Fruit fly (Drosophila melanogaster) whole organism, embryonic: ENCODE results near the gene CG42366.
A peak's percentile ranks its signal among the peaks of the same experiment; 100 is the strongest.

Experiments used
- Bgb ChIP-seq: fragments of 200-800 bp; sonication (Bioruptor generic); IDR thresholded peaks from 2 replicates; pipeline ENCODE4 v1.3.6; 2022; ENCODE audit warnings: missing biosample characterization, missing genetic modification characterization; ENCODE audit not compliant: partially characterized antibody
- Bteb2 ChIP-seq: fragments of 200-800 bp; sonication (Bioruptor generic); optimal IDR thresholded peaks from 2 replicates; lab custom pipeline; 2016; ENCODE audit warnings: missing biosample characterization, missing genetic modification characterization
- CG10147 ChIP-seq: fragments of 200-800 bp; sonication (Bioruptor generic); optimal IDR thresholded peaks from 2 replicates; lab custom pipeline; 2019; ENCODE audit warnings: missing biosample characterization, mild to moderate bottlenecking, missing genetic modification characterization, moderate library complexity
- CG10431 ChIP-seq: fragments of 200-800 bp; sonication (Bioruptor generic); optimal IDR thresholded peaks from 3 replicates; lab custom pipeline; 2018; ENCODE audit warnings: missing biosample characterization, mild to moderate bottlenecking, missing genetic modification characterization
- CG12659 ChIP-seq: fragments of 200-800 bp; sonication (Bioruptor generic); optimal IDR thresholded peaks from 3 replicates; lab custom pipeline; 2017; ENCODE audit warnings: mild to moderate bottlenecking, missing biosample characterization, missing genetic modification reagents, missing genetic modification characterization
- CG13296 ChIP-seq: fragments of 200-800 bp; sonication (Bioruptor generic); optimal IDR thresholded peaks from 3 replicates; lab custom pipeline; 2018; ENCODE audit warnings: missing biosample characterization, mild to moderate bottlenecking, missing genetic modification characterization
- CG14710 ChIP-seq: fragments of 200-800 bp; sonication (Bioruptor generic); optimal IDR thresholded peaks from 3 replicates; lab custom pipeline; 2019; ENCODE audit warnings: missing biosample characterization, mild to moderate bottlenecking, missing genetic modification characterization, moderate library complexity
- CG15011 ChIP-seq: fragments of 200-800 bp; sonication (Bioruptor generic); optimal IDR thresholded peaks from 3 replicates; lab custom pipeline; 2018; ENCODE audit warnings: missing biosample characterization, mild to moderate bottlenecking, missing genetic modification characterization
- CG16779 ChIP-seq: fragments of 200-800 bp; sonication (Bioruptor generic); IDR thresholded peaks from 2 replicates; pipeline ENCODE4 v1.3.6; 2022; ENCODE audit warnings: missing biosample characterization, missing genetic modification characterization
- CG2116 ChIP-seq: fragments of 200-800 bp; sonication (Bioruptor generic); optimal IDR thresholded peaks from 3 replicates; lab custom pipeline; 2018; ENCODE audit warnings: missing biosample characterization, mild to moderate bottlenecking, missing genetic modification characterization
- CG30403 ChIP-seq: fragments of 200-800 bp; sonication (Bioruptor generic); optimal IDR thresholded peaks from 3 replicates; lab custom pipeline; 2016; ENCODE audit warnings: missing biosample characterization, missing genetic modification characterization
- CG4282 ChIP-seq: fragments of 200-800 bp; sonication (Bioruptor generic); optimal IDR thresholded peaks from 2 replicates; lab custom pipeline; 2016; ENCODE audit warnings: missing biosample characterization, missing genetic modification characterization
- CG4617 ChIP-seq: fragments of 200-800 bp; sonication (Bioruptor generic); optimal IDR thresholded peaks from 3 replicates; lab custom pipeline; 2016; ENCODE audit warnings: missing biosample characterization, missing genetic modification characterization, borderline replicate concordance
- CG7556 ChIP-seq: fragments of 200-800 bp; sonication (Bioruptor generic); optimal IDR thresholded peaks from 2 replicates; lab custom pipeline; 2017; ENCODE audit warnings: missing biosample characterization, mild to moderate bottlenecking, missing genetic modification characterization
- CG8388 ChIP-seq: fragments of 200-800 bp; sonication (Bioruptor generic); optimal IDR thresholded peaks from 2 replicates; lab custom pipeline; 2019; ENCODE audit warnings: missing biosample characterization, mild to moderate bottlenecking, missing genetic modification characterization, moderate library complexity
- CG9437 ChIP-seq: fragments of 200-800 bp; sonication (Bioruptor generic); optimal IDR thresholded peaks from 2 replicates; lab custom pipeline; 2018; ENCODE audit warnings: missing biosample characterization, mild to moderate bottlenecking, missing genetic modification characterization
- D19A ChIP-seq: fragments of 200-800 bp; optimal IDR thresholded peaks from 3 replicates; lab custom pipeline; 2019; ENCODE audit warnings: missing biosample characterization, mild to moderate bottlenecking, missing genetic modification characterization, moderate library complexity
- Deaf1 ChIP-seq: fragments of 200-800 bp; optimal IDR thresholded peaks from 3 replicates; lab custom pipeline; 2019; ENCODE audit warnings: missing biosample characterization, mild to moderate bottlenecking, missing genetic modification characterization, moderate library complexity
- Dref ChIP-seq: fragments of 200-800 bp; sonication (Bioruptor generic); IDR thresholded peaks from 2 replicates; pipeline ENCODE4 v1.3.6; 2022; ENCODE audit warnings: missing biosample characterization, missing genetic modification characterization
- Fer1 ChIP-seq: fragments of 200-800 bp; sonication (Bioruptor generic); optimal IDR thresholded peaks from 2 replicates; lab custom pipeline; 2017; ENCODE audit warnings: missing biosample characterization, mild to moderate bottlenecking, missing genetic modification characterization
- Fer3 ChIP-seq: fragments of 200-800 bp; sonication (Bioruptor generic); optimal IDR thresholded peaks from 2 replicates; lab custom pipeline; 2018; ENCODE audit warnings: missing biosample characterization, mild to moderate bottlenecking, missing genetic modification characterization, moderate library complexity
- Hr3 ChIP-seq: fragments of 200-800 bp; sonication (Bioruptor generic); optimal IDR thresholded peaks from 3 replicates; lab custom pipeline; 2016; ENCODE audit warnings: missing biosample characterization, missing genetic modification characterization
- Hr51 ChIP-seq, 2 experiments: fragments of 200-800 bp; sonication (Bioruptor generic); optimal IDR thresholded peaks; 2 replicates in 1 of 2; 3 replicates in 1 of 2; lab custom pipeline; 2016 to 2018; ENCODE audit warnings: missing biosample characterization in 2 of 2, missing genetic modification characterization in 2 of 2, mild to moderate bottlenecking in 1 of 2, moderate library complexity in 1 of 2
- MBD-R2 ChIP-seq: fragments of 200-800 bp; sonication (Bioruptor generic); IDR thresholded peaks from 2 replicates; pipeline ENCODE4 v1.3.6; 2022; ENCODE audit warnings: missing biosample characterization, missing genetic modification characterization
- Neu2 ChIP-seq: fragments of 200-800 bp; sonication (Bioruptor generic); optimal IDR thresholded peaks from 3 replicates; lab custom pipeline; 2016; ENCODE audit warnings: missing biosample characterization, missing genetic modification characterization, borderline replicate concordance
- Nf-YC ChIP-seq: fragments of 200-800 bp; optimal IDR thresholded peaks from 3 replicates; lab custom pipeline; 2019; ENCODE audit warnings: missing biosample characterization, mild to moderate bottlenecking, missing genetic modification characterization, moderate library complexity
- Rfx ChIP-seq: fragments of 200-800 bp; sonication (Bioruptor generic); IDR thresholded peaks from 2 replicates; pipeline ENCODE4 v1.3.6; 2022; ENCODE audit warnings: missing biosample characterization, missing genetic modification characterization
- Sry-β ChIP-seq: fragments of 200-800 bp; sonication (Bioruptor generic); optimal IDR thresholded peaks from 2 replicates; lab custom pipeline; 2018; ENCODE audit warnings: missing biosample characterization, mild to moderate bottlenecking, missing genetic modification characterization, moderate library complexity
- Tbp ChIP-seq: fragments of >200 bp; optimal IDR thresholded peaks from 2 replicates; lab custom pipeline; 2018; ENCODE audit warnings: missing biosample characterization, missing genetic modification characterization
- YL-1 ChIP-seq: fragments of 200-800 bp; sonication (Bioruptor generic); optimal IDR thresholded peaks from 3 replicates; lab custom pipeline; 2017; ENCODE audit warnings: missing biosample characterization, mild to moderate bottlenecking, missing genetic modification characterization
- aop ChIP-seq: fragments of 200-800 bp; sonication (Bioruptor generic); IDR thresholded peaks from 2 replicates; pipeline ENCODE4 v1.3.6; 2022; ENCODE audit warnings: missing biosample characterization, missing genetic modification characterization
- chm ChIP-seq: fragments of 200-800 bp; sonication (Bioruptor generic); IDR thresholded peaks from 2 replicates; pipeline ENCODE4 v1.3.6; 2022; ENCODE audit warnings: missing biosample characterization, missing genetic modification characterization
- dati ChIP-seq: fragments of 200-800 bp; sonication (Bioruptor generic); IDR thresholded peaks from 2 replicates; pipeline ENCODE4 v1.3.6; 2022; ENCODE audit warnings: missing biosample characterization, missing genetic modification characterization
- dpn ChIP-seq, 2 experiments: fragments of 200-800 bp; sonication (Bioruptor generic); optimal IDR thresholded peaks; 3 replicates each; lab custom pipeline; 2016; ENCODE audit warnings: missing biosample characterization in 2 of 2, missing genetic modification characterization in 2 of 2
- emc ChIP-seq: fragments of 200-800 bp; sonication (Bioruptor generic); optimal IDR thresholded peaks from 2 replicates; lab custom pipeline; 2016; ENCODE audit warnings: missing biosample characterization, missing genetic modification characterization
- ems ChIP-seq: fragments of 200-800 bp; sonication (Bioruptor generic); optimal IDR thresholded peaks from 3 replicates; lab custom pipeline; 2016; ENCODE audit warnings: missing biosample characterization, missing genetic modification characterization
- esg ChIP-seq: fragments of 200-800 bp; sonication (Bioruptor generic); conservative IDR thresholded peaks from 2 replicates; pipeline ENCODE4 v1.3.6; 2022; ENCODE audit warnings: missing biosample characterization, missing genetic modification characterization
- fd102C ChIP-seq: fragments of 200-800 bp; sonication (Bioruptor generic); optimal IDR thresholded peaks from 2 replicates; lab custom pipeline; 2018; ENCODE audit warnings: missing biosample characterization, mild to moderate bottlenecking, missing genetic modification characterization, moderate library complexity
- gce ChIP-seq: fragments of 200-800 bp; sonication (Bioruptor generic); IDR thresholded peaks from 3 replicates; pipeline ENCODE4 v1.3.6; 2022; ENCODE audit warnings: missing biosample characterization, missing genetic modification characterization
- gfzf ChIP-seq: fragments of 200-800 bp; sonication (Bioruptor generic); optimal IDR thresholded peaks from 2 replicates; lab custom pipeline; 2016; ENCODE audit warnings: missing biosample characterization, mild to moderate bottlenecking, missing genetic modification characterization, moderate library complexity
- gsb-n ChIP-seq: fragments of 200-800 bp; sonication (Bioruptor generic); optimal IDR thresholded peaks from 3 replicates; lab custom pipeline; 2018; ENCODE audit warnings: missing biosample characterization, mild to moderate bottlenecking, missing genetic modification characterization
- knrl ChIP-seq: fragments of 200-800 bp; sonication (Bioruptor generic); IDR thresholded peaks from 3 replicates; pipeline ENCODE4 v1.3.6; 2022; ENCODE audit warnings: missing biosample characterization, missing genetic modification characterization; ENCODE audit not compliant: partially characterized antibody
- lab ChIP-seq: fragments of 200-800 bp; sonication (Bioruptor generic); optimal IDR thresholded peaks from 3 replicates; lab custom pipeline; 2017; ENCODE audit warnings: missing biosample characterization, missing genetic modification characterization, mild to moderate bottlenecking, moderate library complexity, missing genetic modification reagents
- otp ChIP-seq: fragments of 200-800 bp; sonication (Bioruptor generic); IDR thresholded peaks from 3 replicates; pipeline ENCODE4, ENCODE4 v1.3.6; 2022; ENCODE audit warnings: missing biosample characterization, missing genetic modification characterization
- pzg ChIP-seq: fragments of 200-800 bp; sonication (Bioruptor generic); optimal IDR thresholded peaks from 3 replicates; lab custom pipeline; 2018; ENCODE audit warnings: missing biosample characterization, mild to moderate bottlenecking, missing genetic modification characterization, moderate library complexity
- ro ChIP-seq: fragments of 200-800 bp; sonication (Bioruptor generic); IDR thresholded peaks from 2 replicates; pipeline ENCODE4 v1.3.6; 2022; ENCODE audit warnings: missing biosample characterization, missing genetic modification characterization
- salm ChIP-seq: fragments of 200-800 bp; sonication (Bioruptor generic); optimal IDR thresholded peaks from 2 replicates; lab custom pipeline; 2018; ENCODE audit warnings: missing biosample characterization, mild to moderate bottlenecking, missing genetic modification characterization
- sna ChIP-seq: fragments of 200-800 bp; sonication (Bioruptor generic); IDR thresholded peaks from 2 replicates; pipeline ENCODE4 v1.3.6; 2022; ENCODE audit warnings: missing biosample characterization, missing genetic modification characterization; ENCODE audit not compliant: partially characterized antibody
- trem ChIP-seq: fragments of 200-800 bp; optimal IDR thresholded peaks from 3 replicates; lab custom pipeline; 2019; ENCODE audit warnings: missing biosample characterization, mild to moderate bottlenecking, missing genetic modification characterization, moderate library complexity
- usp ChIP-seq: fragments of >200 bp; optimal IDR thresholded peaks from 2 replicates; lab custom pipeline; 2017; ENCODE audit warnings: missing biosample characterization, missing genetic modification characterization
- vvl ChIP-seq: fragments of 200-800 bp; sonication (Bioruptor generic); IDR thresholded peaks from 2 replicates; pipeline ENCODE4 v1.3.6; 2022; ENCODE audit warnings: missing biosample characterization, missing genetic modification characterization

Gene CG42366

DNA sequence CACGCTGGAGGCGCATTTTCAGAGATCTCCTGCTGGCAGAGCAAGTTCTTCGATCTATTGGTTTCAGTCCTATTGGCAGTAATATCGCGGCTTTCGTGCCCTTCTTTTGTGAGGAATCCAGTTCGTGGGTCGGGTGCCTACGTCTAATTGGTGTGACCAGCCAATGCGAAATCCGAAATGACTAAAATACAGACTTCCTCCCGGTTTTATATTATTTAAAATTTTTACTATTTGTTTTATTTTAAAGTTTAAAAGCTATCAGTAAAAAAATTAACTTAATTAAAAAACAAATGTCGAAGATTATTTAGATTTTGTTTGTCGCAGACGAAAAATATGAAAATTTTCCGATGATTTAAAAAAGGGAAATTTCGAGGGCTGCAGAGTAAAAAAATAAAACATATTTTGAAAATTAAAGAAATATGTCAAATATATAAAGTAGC, 38.7 kb downstream of the CG42366 start, which contains the start of gene CG5850 (continued):
- TF ChIP-seq Rfx, result no peak
- no peak for TF ChIP-seq vvl (GFP tag; lab: Robert Waterston, UW)
- TF ChIP-seq ems (GFP tag; lab: Kevin White, UChicago), result no peak
- TF ChIP-seq CG16779 (GFP tag; lab: Robert Waterston, UW), result no peak
- TF ChIP-seq CG4617 (GFP tag; lab: Kevin White, UChicago), result peak; percentile 60
- TF ChIP-seq Fer1 (GFP tag; lab: Kevin White, UChicago), result peak; percentile 34
- peak; percentile 7 for TF ChIP-seq Nf-YC (tag; lab: Kevin White, UChicago)
- peak; percentile 4 for TF ChIP-seq CG8388
- 0 out of 2 replicates have a peak, but pooled peaks have one; percentile 33 for TF ChIP-seq sna (GFP tag; lab: Robert Waterston, UW)
- no peak for TF ChIP-seq Dref (GFP tag; lab: Robert Waterston, UW)
- TF ChIP-seq D19A (tag; lab: Kevin White, UChicago), result peak; percentile 38
- TF ChIP-seq aop (GFP tag; lab: Robert Waterston, UW), result no peak
- TF ChIP-seq fd102C (GFP tag; lab: Kevin White, UChicago), result no peak
- TF ChIP-seq chm (GFP tag; lab: Robert Waterston, UW), result no peak
- TF ChIP-seq salm, result no peak
- TF ChIP-seq CG13296 (GFP tag; lab: Kevin White, UChicago), result peak; percentile 41
- TF ChIP-seq esg (GFP tag; lab: Robert Waterston, UW), result no peak
- TF ChIP-seq CG7556, result no peak
- peak in 1 of 2 experiments; percentile 7 for TF ChIP-seq Hr51 (GFP tag; optimal IDR thresholded peaks at IDR 0.05; lab: Kevin White, UChicago)
- TF ChIP-seq CG10147 (GFP tag; lab: Kevin White, UChicago), result peak; percentile 15
- TF ChIP-seq YL-1 (GFP tag; lab: Kevin White, UChicago), result peak; percentile 77
- TF ChIP-seq CG30403 (GFP tag; lab: Kevin White, UChicago), result peak; percentile 14
- peak; percentile 30 for TF ChIP-seq CG9437 (GFP tag; lab: Kevin White, UChicago)
- TF ChIP-seq CG10431, result peak; percentile 20
- TF ChIP-seq knrl (GFP tag; lab: Robert Waterston, UW), result no peak
- TF ChIP-seq Tbp, result no peak
- TF ChIP-seq CG15011 (GFP tag; lab: Kevin White, UChicago), result no peak
- no peak for TF ChIP-seq emc (GFP tag; lab: Kevin White, UChicago)
- no peak for TF ChIP-seq CG4282 (GFP tag; lab: Kevin White, UChicago)
- no peak for TF ChIP-seq otp (GFP tag; lab: Robert Waterston, UW)
- TF ChIP-seq Bteb2, result no peak
- TF ChIP-seq CG12659 (GFP tag; lab: Kevin White, UChicago), result peak; percentile 51
- TF ChIP-seq usp (GFP tag; lab: Kevin White, UChicago), result no peak
- no peak for TF ChIP-seq ro
- peak; percentile 58 for TF ChIP-seq gfzf (GFP tag; lab: Kevin White, UChicago)
- peak; percentile 43 for TF ChIP-seq Deaf1 (tag; lab: Kevin White, UChicago)
- TF ChIP-seq Sry-β (GFP tag; lab: Kevin White, UChicago), result no peak
- TF ChIP-seq trem (tag; lab: Kevin White, UChicago), result peak; percentile 56
- peak; percentile 52 for TF ChIP-seq MBD-R2 (GFP tag; lab: Robert Waterston, UW)
- TF ChIP-seq CG2116 (GFP tag; lab: Kevin White, UChicago), result peak; percentile 27
- no peak for TF ChIP-seq dpn (GFP tag; optimal IDR thresholded peaks at IDR 0.05; lab: Kevin White, UChicago)
- TF ChIP-seq Hr3, result no peak
- TF ChIP-seq CG14710 (tag; lab: Kevin White, UChicago), result peak; percentile 63
- TF ChIP-seq Bgb (GFP tag; lab: Robert Waterston, UW), result no peak
- TF ChIP-seq Neu2, result no peak
- no peak for TF ChIP-seq gsb-n (tag; lab: Kevin White, UChicago)
- TF ChIP-seq gce, result no peak
- no peak for TF ChIP-seq dati (GFP tag; lab: Robert Waterston, UW)
- peak; percentile 29 for TF ChIP-seq pzg (GFP tag; lab: Kevin White, UChicago)
- TF ChIP-seq Fer3 (tag; lab: Kevin White, UChicago), result peak; percentile 25
- peak; percentile 17 for TF ChIP-seq lab (GFP tag; lab: Kevin White, UChicago)
